Worm (Caenorhabditis elegans): ENCODE measurements around the gene nlp-45.

Gene nlp-45

DNA sequence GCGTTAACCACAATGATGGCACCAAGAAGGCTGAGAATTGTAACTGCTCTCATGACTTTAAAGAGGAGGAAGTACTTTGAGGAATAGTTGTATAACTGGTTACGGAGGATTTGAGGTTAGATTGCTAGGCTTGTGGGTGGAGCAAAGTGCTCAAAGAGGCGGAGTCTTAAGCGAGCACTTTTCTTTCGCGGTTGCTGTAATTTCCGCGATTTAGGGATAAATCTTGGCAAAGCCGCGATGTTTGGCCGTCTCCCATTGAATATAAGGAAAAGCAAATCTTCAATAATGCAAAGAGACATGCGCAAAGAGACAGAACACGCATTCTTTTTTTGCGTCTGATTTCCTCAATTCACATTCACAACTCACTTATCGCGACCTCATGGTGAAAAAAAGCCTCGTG, at the start of gene nlp-45:
Gene nlp-45 (minus strand): TSS at position 101 of the 400 bp plus-strand sequence.
- TF ChIP-seq lsy-2 (tag; optimal IDR thresholded peaks at IDR 0.05): no peak
- no peak for TF ChIP-seq nhr-237 (tag; optimal IDR thresholded peaks at IDR 0.05)
- no peak for TF ChIP-seq tbx-8 (GFP tag; optimal IDR thresholded peaks at IDR 0.05)
- TF ChIP-seq flh-1 (GFP tag; optimal IDR thresholded peaks at IDR 0.05): no peak
- no peak for TF ChIP-seq ceh-83 (GFP tag; optimal IDR thresholded peaks at IDR 0.05)
- no peak for TF ChIP-seq ham-2 (GFP tag; optimal IDR thresholded peaks at IDR 0.05)
- TF ChIP-seq ztf-11 (tag; optimal IDR thresholded peaks at IDR 0.05): no peak
- TF ChIP-seq blmp-1 (tag; optimal IDR thresholded peaks at IDR 0.05): no peak
- TF ChIP-seq lin-13 (tag; optimal IDR thresholded peaks at IDR 0.05): no peak
- no peak for TF ChIP-seq unc-120 (tag; optimal IDR thresholded peaks at IDR 0.05; ENCODE audit: poor library complexity, severe bottlenecking)
- TF ChIP-seq zip-8 (tag; optimal IDR thresholded peaks at IDR 0.05): no peak
- no peak for TF ChIP-seq bed-3 (GFP tag; optimal IDR thresholded peaks at IDR 0.05)
- no peak for TF ChIP-seq lin-32 (GFP tag; optimal IDR thresholded peaks at IDR 0.05)
- TF ChIP-seq nhr-28 (tag; optimal IDR thresholded peaks at IDR 0.05): no peak
- no peak for TF ChIP-seq mep-1 (tag; optimal IDR thresholded peaks at IDR 0.05)
- TF ChIP-seq nhr-2 (tag; optimal IDR thresholded peaks at IDR 0.05): no peak
- no peak for TF ChIP-seq sptf-1 (tag; optimal IDR thresholded peaks at IDR 0.05)
- TF ChIP-seq pha-4 (tag; optimal IDR thresholded peaks at IDR 0.05): no peak
- no peak for TF ChIP-seq M03D4.4 (tag; optimal IDR thresholded peaks at IDR 0.05)

- TF ChIP-seq ztf-11 (tag; optimal IDR thresholded peaks at IDR 0.05): no peak
- TF ChIP-seq sem-2 (GFP tag; optimal IDR thresholded peaks at IDR 0.05): no peak
Measured at ce11 chrX:2386922-2387566, 48.9 kb upstream of the nlp-45 start.

DNA sequence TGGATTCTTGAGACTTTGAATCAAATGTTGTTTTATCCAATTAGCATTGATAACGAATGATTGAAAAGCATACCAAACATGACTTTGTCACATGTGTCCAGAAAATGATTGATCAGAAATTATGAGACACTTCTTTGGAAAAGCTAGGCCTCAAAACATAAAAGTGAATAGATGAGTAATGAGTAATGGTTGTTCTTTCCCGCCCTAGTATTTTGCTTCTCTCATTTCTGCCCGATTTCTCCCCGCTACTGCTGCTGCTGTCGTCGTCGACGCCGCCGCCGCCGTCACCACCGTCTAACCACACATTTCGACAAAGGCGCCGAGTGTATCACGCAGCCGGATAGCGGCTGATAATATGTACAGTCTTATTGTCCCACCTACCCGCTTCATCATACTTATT, 47.3 kb upstream of the nlp-45 start, which contains the start of gene F47G3.1:
Gene F47G3.1 (plus strand): TSS at position 301 of the 400 bp plus-strand sequence.
- TF ChIP-seq ceh-43 (GFP tag; optimal IDR thresholded peaks at IDR 0.05) (no peak), flh-1 (GFP tag; optimal IDR thresholded peaks at IDR 0.05) (no peak), nhr-2 (tag; optimal IDR thresholded peaks at IDR 0.05) (no peak)

- TF ChIP-seq ces-1 (GFP tag; optimal IDR thresholded peaks at IDR 0.05) (peak; percentile 9), sem-2 (GFP tag; optimal IDR thresholded peaks at IDR 0.05) (no peak), drap-1 (GFP tag; optimal IDR thresholded peaks at IDR 0.05) (no peak), pha-4 (tag; optimal IDR thresholded peaks at IDR 0.05) (peak; percentile 21), lin-13 (tag; optimal IDR thresholded peaks at IDR 0.05) (peak; percentile 38), nhr-12 (tag; optimal IDR thresholded peaks at IDR 0.05) (no peak)
Measured at ce11 chrX:2382227-2382626, 44.1 kb upstream of the nlp-45 start.

DNA sequence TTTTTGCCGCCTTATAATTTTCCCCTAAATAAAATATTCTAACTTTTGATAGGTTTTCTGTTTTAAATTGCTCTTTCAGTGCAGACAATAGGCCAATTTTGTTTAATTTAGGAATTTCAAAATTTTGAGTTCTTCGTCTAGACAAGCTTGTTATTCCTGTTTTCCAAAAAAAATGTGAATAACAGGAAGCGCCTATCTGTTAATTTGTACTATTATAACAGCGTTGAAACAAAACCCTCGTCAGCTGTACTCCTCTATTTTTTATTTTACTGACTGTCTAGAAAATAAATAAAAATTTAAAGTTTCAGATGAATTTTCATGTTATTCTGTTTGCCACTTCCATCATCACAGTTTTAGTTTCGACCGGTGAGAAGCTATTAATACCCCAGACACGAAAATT, 43.2 kb upstream of the nlp-45 start, which contains the start of gene F47G3.4:
Gene F47G3.4 (plus strand): TSS at position 301 of the 400 bp plus-strand sequence.
- no peak for TF ChIP-seq bed-3 (GFP tag; optimal IDR thresholded peaks at IDR 0.05)
- TF ChIP-seq ztf-11 (tag; optimal IDR thresholded peaks at IDR 0.05): no peak
- no peak for TF ChIP-seq nhr-237 (tag; optimal IDR thresholded peaks at IDR 0.05)
- TF ChIP-seq zip-8 (tag; optimal IDR thresholded peaks at IDR 0.05): no peak
- no peak for TF ChIP-seq mls-2 (tag; optimal IDR thresholded peaks at IDR 0.05)
- TF ChIP-seq elt-1 (tag; optimal IDR thresholded peaks at IDR 0.05; ENCODE audit: borderline replicate concordance, insufficient read depth): no peak
- no peak for TF ChIP-seq flh-1 (GFP tag; optimal IDR thresholded peaks at IDR 0.05)
- no peak for TF ChIP-seq snpc-4 (tag; optimal IDR thresholded peaks at IDR 0.05)
- no peak for TF ChIP-seq blmp-1 (tag; optimal IDR thresholded peaks at IDR 0.05)
- no peak for TF ChIP-seq cnd-1 (tag; optimal IDR thresholded peaks at IDR 0.05)
- no peak for TF ChIP-seq unc-120 (tag; optimal IDR thresholded peaks at IDR 0.05; ENCODE audit: poor library complexity, severe bottlenecking)
- no peak for TF ChIP-seq mep-1 (tag; optimal IDR thresholded peaks at IDR 0.05)
- TF ChIP-seq ceh-39 (tag; optimal IDR thresholded peaks at IDR 0.05): no peak

ce11 chrX:2380818-2381217, 42.7 kb upstream of the nlp-45 start:
- TF ChIP-seq nhr-28 (tag; optimal IDR thresholded peaks at IDR 0.05) (no peak), nhr-76 (tag; optimal IDR thresholded peaks at IDR 0.05) (no peak), ceh-39 (tag; optimal IDR thresholded peaks at IDR 0.05) (no peak), elt-1 (tag; optimal IDR thresholded peaks at IDR 0.05; ENCODE audit: borderline replicate concordance, insufficient read depth) (no peak), drap-1 (GFP tag; optimal IDR thresholded peaks at IDR 0.05) (no peak)

Data from whole organism, mixed stage, embryonic.